Fruit fly (Drosophila melanogaster) whole organism, prepupa: ENCODE data around the gene Or98b.

Experiments
- Blimp-1 ChIP-seq: fragments of 200-800 bp; sonication (Bioruptor generic); optimal IDR thresholded peaks from 3 replicates; lab custom pipeline; 2017; ENCODE audit warnings: missing biosample characterization, missing genetic modification characterization, mild to moderate bottlenecking, moderate library complexity, missing genetic modification reagents
- CG10631 ChIP-seq: fragments of 200-800 bp; sonication (Bioruptor generic); optimal IDR thresholded peaks from 2 replicates; lab custom pipeline; 2016; ENCODE audit warnings: missing biosample characterization, missing genetic modification characterization
- CG10669 ChIP-seq: fragments of 200-800 bp; sonication (Bioruptor generic); optimal IDR thresholded peaks from 3 replicates; lab custom pipeline; 2018; ENCODE audit warnings: missing biosample characterization, mild to moderate bottlenecking, missing genetic modification characterization, moderate library complexity
- CG11762 ChIP-seq: fragments of 200-800 bp; sonication (Bioruptor generic); optimal IDR thresholded peaks from 3 replicates; lab custom pipeline; 2016; ENCODE audit warnings: missing biosample characterization, missing genetic modification characterization; ENCODE audit not compliant: insufficient read depth
- CG11902 ChIP-seq: fragments of 200-800 bp; sonication (Bioruptor generic); optimal IDR thresholded peaks from 3 replicates; lab custom pipeline; 2016; ENCODE audit warnings: missing biosample characterization, missing genetic modification characterization
- CG15336 ChIP-seq: fragments of 200-800 bp; sonication (Bioruptor generic); IDR thresholded peaks from 2 replicates; pipeline ENCODE4 v1.3.6; 2022; ENCODE audit warnings: missing biosample characterization, missing genetic modification characterization
- CG3032 ChIP-seq: fragments of 200-800 bp; optimal IDR thresholded peaks from 2 replicates; lab custom pipeline; 2019; ENCODE audit warnings: missing biosample characterization, mild to moderate bottlenecking, missing genetic modification characterization, moderate library complexity
- CG32006 ChIP-seq: fragments of 200-800 bp; sonication (Bioruptor generic); optimal IDR thresholded peaks from 3 replicates; lab custom pipeline; 2017; ENCODE audit warnings: missing biosample characterization, mild to moderate bottlenecking, missing genetic modification characterization
- CG3919 ChIP-seq: fragments of 200-800 bp; sonication (Bioruptor generic); optimal IDR thresholded peaks from 3 replicates; lab custom pipeline; 2016; ENCODE audit warnings: missing biosample characterization, missing genetic modification characterization
- CG4318 ChIP-seq: fragments of 200-800 bp; sonication (Bioruptor generic); optimal IDR thresholded peaks from 3 replicates; lab custom pipeline; 2017; ENCODE audit warnings: missing biosample characterization, mild to moderate bottlenecking, missing genetic modification characterization
- CG6163 ChIP-seq: fragments of 200-800 bp; sonication (Bioruptor generic); IDR thresholded peaks from 3 replicates; pipeline ENCODE4 v1.3.6; 2022; ENCODE audit warnings: missing biosample characterization, missing genetic modification characterization
- CG6276 ChIP-seq: fragments of 200-800 bp; sonication (Bioruptor generic); optimal IDR thresholded peaks from 2 replicates; lab custom pipeline; 2017; ENCODE audit warnings: missing biosample characterization, mild to moderate bottlenecking, missing genetic modification characterization
- CG6792 ChIP-seq: fragments of 200-800 bp; sonication (Bioruptor generic); optimal IDR thresholded peaks from 3 replicates; lab custom pipeline; 2016; ENCODE audit warnings: missing biosample characterization, missing genetic modification characterization
- CG6808 ChIP-seq: fragments of 200-800 bp; sonication (Bioruptor generic); optimal IDR thresholded peaks from 3 replicates; lab custom pipeline; 2017; ENCODE audit warnings: missing biosample characterization, missing genetic modification characterization, mild to moderate bottlenecking, moderate library complexity, missing genetic modification reagents
- CG6854 ChIP-seq: fragments of 200-800 bp; sonication (Bioruptor generic); optimal IDR thresholded peaks from 2 replicates; lab custom pipeline; 2017; ENCODE audit warnings: missing biosample characterization, mild to moderate bottlenecking, missing genetic modification characterization
- CG7368 ChIP-seq: fragments of 200-800 bp; sonication (Bioruptor generic); optimal IDR thresholded peaks from 3 replicates; lab custom pipeline; 2016; ENCODE audit warnings: missing biosample characterization, missing genetic modification characterization
- CG8119 ChIP-seq: fragments of 200-800 bp; sonication (Bioruptor generic); IDR thresholded peaks from 3 replicates; pipeline ENCODE4 v1.3.6; 2022; ENCODE audit warnings: missing biosample characterization, missing genetic modification characterization
- CG8632 ChIP-seq: fragments of 200-800 bp; sonication (Bioruptor generic); optimal IDR thresholded peaks from 3 replicates; lab custom pipeline; 2016; ENCODE audit warnings: missing biosample characterization, missing genetic modification characterization
- CG9139 ChIP-seq: fragments of 200-800 bp; sonication (Bioruptor generic); optimal IDR thresholded peaks from 3 replicates; lab custom pipeline; 2017; ENCODE audit warnings: missing biosample characterization, mild to moderate bottlenecking, missing genetic modification characterization
- Eip75B ChIP-seq: fragments of 200-800 bp; sonication (Bioruptor generic); optimal IDR thresholded peaks from 3 replicates; lab custom pipeline; 2016; ENCODE audit warnings: missing biosample characterization, missing genetic modification characterization
- Eip78C ChIP-seq: fragments of 200-800 bp; sonication (Bioruptor generic); peaks from one replicate; lab custom pipeline; 2016; ENCODE audit warnings: missing biosample characterization, missing genetic modification characterization
- Eip93F ChIP-seq: fragments of 200-800 bp; sonication (Bioruptor generic); optimal IDR thresholded peaks from 2 replicates; lab custom pipeline; 2016; ENCODE audit warnings: missing biosample characterization, mild to moderate bottlenecking, missing genetic modification characterization
- Ets96B ChIP-seq: fragments of 200-800 bp; optimal IDR thresholded peaks from 2 replicates; lab custom pipeline; 2019; ENCODE audit warnings: missing biosample characterization, mild to moderate bottlenecking, missing genetic modification characterization, moderate library complexity
- Hr38 ChIP-seq: sonication (Bioruptor generic); optimal IDR thresholded peaks from 2 replicates; lab custom pipeline; 2016; ENCODE audit warnings: missing biosample characterization, missing genetic modification characterization
- Hr39 ChIP-seq: fragments of 200-800 bp; sonication (Bioruptor generic); optimal IDR thresholded peaks from 2 replicates; lab custom pipeline; 2016; ENCODE audit warnings: missing biosample characterization, missing genetic modification characterization
- Hr4 ChIP-seq: fragments of 200-800 bp; sonication (Bioruptor generic); optimal IDR thresholded peaks from 3 replicates; lab custom pipeline; 2016; ENCODE audit warnings: missing biosample characterization, missing genetic modification characterization
- Met ChIP-seq: fragments of 200-800 bp; sonication (Bioruptor generic); optimal IDR thresholded peaks from 3 replicates; lab custom pipeline; 2016; ENCODE audit warnings: missing biosample characterization, missing genetic modification characterization
- OdsH ChIP-seq: fragments of 200-800 bp; sonication (Bioruptor generic); optimal IDR thresholded peaks from 3 replicates; lab custom pipeline; 2016; ENCODE audit warnings: missing biosample characterization, missing genetic modification characterization
- Smox ChIP-seq: fragments of 200-800 bp; sonication (Bioruptor generic); optimal IDR thresholded peaks from 3 replicates; lab custom pipeline; 2016; ENCODE audit warnings: missing biosample characterization, missing genetic modification characterization
- Sox102F ChIP-seq: fragments of 200-800 bp; sonication (Bioruptor generic); optimal IDR thresholded peaks from 2 replicates; lab custom pipeline; 2016; ENCODE audit warnings: missing biosample characterization, mild to moderate bottlenecking, missing genetic modification characterization
- Sox15 ChIP-seq: fragments of 200-800 bp; sonication (Bioruptor generic); optimal IDR thresholded peaks from 3 replicates; lab custom pipeline; 2016; ENCODE audit warnings: missing biosample characterization, missing genetic modification characterization
- achi ChIP-seq: fragments of 200-800 bp; sonication (Bioruptor generic); optimal IDR thresholded peaks from 3 replicates; lab custom pipeline; 2016; ENCODE audit warnings: missing biosample characterization, missing genetic modification characterization
- acj6 ChIP-seq: fragments of 200-800 bp; sonication (Bioruptor generic); optimal IDR thresholded peaks from 3 replicates; lab custom pipeline; 2016; ENCODE audit warnings: missing biosample characterization, missing genetic modification characterization
- cyc ChIP-seq: fragments of 200-800 bp; sonication (Bioruptor generic); optimal IDR thresholded peaks from 3 replicates; lab custom pipeline; 2016; ENCODE audit warnings: missing biosample characterization, missing genetic modification characterization
- dsx ChIP-seq: fragments of 200-800 bp; optimal IDR thresholded peaks from 3 replicates; lab custom pipeline; 2019; ENCODE audit warnings: missing biosample characterization, mild to moderate bottlenecking, missing genetic modification characterization, moderate library complexity; ENCODE audit not compliant: poor library complexity, severe bottlenecking
- esn ChIP-seq: fragments of 200-800 bp; sonication (Bioruptor generic); optimal IDR thresholded peaks from 2 replicates; lab custom pipeline; 2016; ENCODE audit warnings: missing biosample characterization, mild to moderate bottlenecking, missing genetic modification characterization, moderate library complexity
- fd59A ChIP-seq: fragments of 200-800 bp; sonication (Bioruptor generic); optimal IDR thresholded peaks from 2 replicates; lab custom pipeline; 2017; ENCODE audit warnings: missing biosample characterization, mild to moderate bottlenecking, missing genetic modification characterization, missing genetic modification reagents
- fkh ChIP-seq: fragments of 200-800 bp; sonication (Bioruptor generic); optimal IDR thresholded peaks from 3 replicates; lab custom pipeline; 2017; ENCODE audit warnings: missing biosample characterization, mild to moderate bottlenecking, missing genetic modification characterization, moderate library complexity
- lz ChIP-seq: fragments of 200-800 bp; sonication (Bioruptor generic); optimal IDR thresholded peaks from 3 replicates; lab custom pipeline; 2016; ENCODE audit warnings: missing biosample characterization, missing genetic modification characterization
- pdm3 ChIP-seq: fragments of 200-800 bp; sonication (Bioruptor generic); optimal IDR thresholded peaks from 3 replicates; lab custom pipeline; 2016; ENCODE audit warnings: missing biosample characterization, missing genetic modification characterization
- salr ChIP-seq, 2 experiments: fragments of 200-800 bp; sonication (Bioruptor generic); optimal IDR thresholded peaks; 3 replicates each; lab custom pipeline; 2016 to 2018; ENCODE audit warnings: missing biosample characterization in 2 of 2, missing genetic modification characterization in 2 of 2, mild to moderate bottlenecking in 1 of 2
- ss ChIP-seq, 2 experiments: fragments of 200-800 bp; sonication (Bioruptor generic); optimal IDR thresholded peaks; 2 replicates in 1 of 2; 3 replicates in 1 of 2; lab custom pipeline; 2017 to 2018; ENCODE audit warnings: mild to moderate bottlenecking in 2 of 2, missing biosample characterization in 2 of 2, missing genetic modification characterization in 2 of 2, moderate library complexity in 1 of 2
- svp ChIP-seq: fragments of 200-800 bp; sonication (Bioruptor generic); peaks from one replicate; lab custom pipeline; 2016; ENCODE audit warnings: missing biosample characterization, missing genetic modification characterization
- topi ChIP-seq: fragments of 200-800 bp; sonication (Bioruptor generic); optimal IDR thresholded peaks from 3 replicates; lab custom pipeline; 2016; ENCODE audit warnings: missing biosample characterization, missing genetic modification characterization
- vri ChIP-seq: fragments of 200-800 bp; sonication (Bioruptor generic); optimal IDR thresholded peaks from 3 replicates; lab custom pipeline; 2016; ENCODE audit warnings: missing biosample characterization, mild to moderate bottlenecking, missing genetic modification characterization

Gene Or98b

DNA sequence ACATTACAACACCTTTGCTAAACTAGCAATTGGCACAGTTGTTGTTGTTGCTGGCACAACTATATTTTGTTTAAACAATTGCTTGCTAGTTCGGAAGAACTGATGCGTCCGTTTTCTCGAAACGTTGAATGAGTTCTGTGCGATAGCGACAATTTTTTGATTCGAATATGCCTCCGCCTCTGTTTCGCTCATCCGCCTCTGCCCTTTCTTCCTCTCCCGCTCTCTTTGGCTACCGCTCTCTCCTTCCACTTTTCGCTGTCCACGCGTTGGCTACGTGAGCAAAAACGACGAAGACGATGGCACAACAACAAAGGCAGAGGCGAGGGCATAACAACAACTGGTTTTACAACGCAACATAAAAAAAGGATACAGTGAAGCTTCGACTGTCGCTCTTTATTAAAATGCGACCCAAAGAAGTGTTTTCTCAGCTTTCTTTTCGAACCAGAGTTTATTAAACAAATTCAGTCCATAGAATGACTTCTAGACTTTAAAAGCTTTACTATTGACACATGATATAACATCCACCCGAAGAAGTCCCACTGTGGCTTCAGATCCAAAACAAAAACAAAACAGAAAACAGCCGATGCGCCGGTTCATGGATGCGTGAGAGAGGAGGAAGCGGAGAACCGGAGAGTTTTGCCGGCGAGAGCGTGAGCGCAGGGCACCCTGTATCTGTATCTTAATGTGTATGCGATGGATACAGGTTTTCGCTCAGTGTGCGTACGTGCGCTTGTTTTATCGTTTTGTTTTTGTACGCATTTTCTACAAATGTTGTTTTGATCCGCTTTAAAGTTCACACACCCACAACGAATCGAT is 25.7 kb upstream of the Or98b start (continued):
- TF ChIP-seq CG32006 (GFP tag; lab: Kevin White, UChicago) (peak; percentile 100), vri (peak; percentile 100), ss (GFP tag; optimal IDR thresholded peaks at IDR 0.05; lab: Kevin White, UChicago) (peak; percentile 100), CG10631 (GFP tag; lab: Kevin White, UChicago) (peak; percentile 100), achi (GFP tag; lab: Kevin White, UChicago) (peak; percentile 99), Sox102F (GFP tag; lab: Kevin White, UChicago) (peak; percentile 100), CG6854 (GFP tag; lab: Kevin White, UChicago) (peak; percentile 99), CG7368 (GFP tag; lab: Kevin White, UChicago) (peak; percentile 100), Hr39 (GFP tag; lab: Kevin White, UChicago) (peak; percentile 100), CG6808 (GFP tag; lab: Kevin White, UChicago) (peak; percentile 99), acj6 (peak; percentile 100), dsx (GFP tag; lab: Kevin White, UChicago) (peak; percentile 100), Eip93F (GFP tag; lab: Kevin White, UChicago) (peak; percentile 99), pdm3 (peak; percentile 100), salr (GFP tag; optimal IDR thresholded peaks at IDR 0.05; lab: Kevin White, UChicago) (peak; percentile 100), CG15336 (GFP tag; lab: Robert Waterston, UW) (no peak), Ets96B (tag; lab: Kevin White, UChicago) (peak; percentile 100), Met (GFP tag; lab: Kevin White, UChicago) (peak; percentile 100), CG4318 (peak; percentile 100), CG6276 (GFP tag; lab: Kevin White, UChicago) (peak; percentile 100), topi (peak; percentile 100), CG6792 (GFP tag; lab: Kevin White, UChicago) (peak; percentile 100), fkh (GFP tag; lab: Kevin White, UChicago) (peak; percentile 96), CG8632 (GFP tag; lab: Kevin White, UChicago) (peak; percentile 100), CG3032 (tag; lab: Kevin White, UChicago) (peak; percentile 100), cyc (GFP tag; lab: Kevin White, UChicago) (peak; percentile 100), CG3919 (GFP tag; lab: Kevin White, UChicago) (peak; percentile 100), CG8119 (GFP tag; lab: Robert Waterston, UW) (no peak), svp (GFP tag; lab: Kevin White, UChicago) (peak; percentile 100), Blimp-1 (GFP tag; lab: Kevin White, UChicago) (peak; percentile 97), CG11762 (peak; percentile 99), Eip75B (GFP tag; lab: Kevin White, UChicago) (peak; percentile 100), fd59A (GFP tag; lab: Kevin White, UChicago) (peak; percentile 100), Smox (peak; percentile 100), Sox15 (GFP tag; lab: Kevin White, UChicago) (peak; percentile 100)

dm6 chr3R:28327132-28327531 is 24.9 kb upstream of the Or98b start:
- TF ChIP-seq CG11902 (GFP tag; lab: Kevin White, UChicago) (no peak), Hr39 (GFP tag; lab: Kevin White, UChicago) (peak; percentile 57), pdm3 (peak; percentile 48), CG11762 (no peak), Sox102F (GFP tag; lab: Kevin White, UChicago) (peak; percentile 27), achi (GFP tag; lab: Kevin White, UChicago) (peak; percentile 44), Smox (peak; percentile 54), CG10669 (GFP tag; lab: Kevin White, UChicago) (peak; percentile 28), Hr4 (peak; percentile 45), CG8632 (GFP tag; lab: Kevin White, UChicago) (peak; percentile 54), Met (GFP tag; lab: Kevin White, UChicago) (peak; percentile 48), salr (GFP tag; optimal IDR thresholded peaks at IDR 0.05; lab: Kevin White, UChicago) (no peak), Ets96B (tag; lab: Kevin White, UChicago) (peak; percentile 0), Sox15 (GFP tag; lab: Kevin White, UChicago) (peak; percentile 36), CG10631 (GFP tag; lab: Kevin White, UChicago) (no peak), acj6 (peak; percentile 40), CG32006 (GFP tag; lab: Kevin White, UChicago) (peak; percentile 38), lz (GFP tag; lab: Kevin White, UChicago) (peak; percentile 31), CG8119 (GFP tag; lab: Robert Waterston, UW) (no peak), CG9139 (GFP tag; lab: Kevin White, UChicago) (no peak), fkh (GFP tag; lab: Kevin White, UChicago) (no peak), CG4318 (no peak), Eip78C (GFP tag; lab: Kevin White, UChicago) (peak; percentile 92), CG6163 (GFP tag; lab: Robert Waterston, UW) (no peak), CG3919 (GFP tag; lab: Kevin White, UChicago) (peak; percentile 37), OdsH (GFP tag; lab: Kevin White, UChicago) (peak; percentile 49), Hr38 (GFP tag; lab: Kevin White, UChicago) (no peak), esn (GFP tag; lab: Kevin White, UChicago) (peak; percentile 55)
